Worm (Caenorhabditis elegans): ENCODE results near the gene W04G3.7.

W04G3.7 gene

DNA sequence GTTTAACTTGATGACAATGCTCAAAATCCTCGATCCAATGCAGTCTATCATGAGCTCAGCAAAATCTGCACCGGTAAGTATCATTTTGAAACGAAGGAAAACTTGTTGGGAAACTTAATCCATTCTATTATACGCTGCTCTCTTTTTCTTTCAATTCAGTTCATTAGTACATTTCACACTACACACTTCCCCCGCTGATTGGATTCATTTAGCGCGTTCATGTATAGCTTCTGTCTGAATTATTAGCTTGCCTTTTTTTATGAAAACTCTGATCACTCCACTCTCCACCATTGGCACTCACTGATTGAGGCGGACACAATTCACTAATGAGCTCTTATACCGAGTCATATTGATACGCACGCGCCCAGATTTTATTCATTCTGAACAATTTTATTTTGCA lies 46.8 kb downstream of the W04G3.7 start:
- peak; percentile 70 for TF ChIP-seq ces-1 (GFP tag; optimal IDR thresholded peaks at IDR 0.05)
- TF ChIP-seq lsy-2 (tag; optimal IDR thresholded peaks at IDR 0.05): no peak
- TF ChIP-seq unc-120 (tag; optimal IDR thresholded peaks at IDR 0.05; ENCODE audit: poor library complexity, severe bottlenecking): no peak

DNA sequence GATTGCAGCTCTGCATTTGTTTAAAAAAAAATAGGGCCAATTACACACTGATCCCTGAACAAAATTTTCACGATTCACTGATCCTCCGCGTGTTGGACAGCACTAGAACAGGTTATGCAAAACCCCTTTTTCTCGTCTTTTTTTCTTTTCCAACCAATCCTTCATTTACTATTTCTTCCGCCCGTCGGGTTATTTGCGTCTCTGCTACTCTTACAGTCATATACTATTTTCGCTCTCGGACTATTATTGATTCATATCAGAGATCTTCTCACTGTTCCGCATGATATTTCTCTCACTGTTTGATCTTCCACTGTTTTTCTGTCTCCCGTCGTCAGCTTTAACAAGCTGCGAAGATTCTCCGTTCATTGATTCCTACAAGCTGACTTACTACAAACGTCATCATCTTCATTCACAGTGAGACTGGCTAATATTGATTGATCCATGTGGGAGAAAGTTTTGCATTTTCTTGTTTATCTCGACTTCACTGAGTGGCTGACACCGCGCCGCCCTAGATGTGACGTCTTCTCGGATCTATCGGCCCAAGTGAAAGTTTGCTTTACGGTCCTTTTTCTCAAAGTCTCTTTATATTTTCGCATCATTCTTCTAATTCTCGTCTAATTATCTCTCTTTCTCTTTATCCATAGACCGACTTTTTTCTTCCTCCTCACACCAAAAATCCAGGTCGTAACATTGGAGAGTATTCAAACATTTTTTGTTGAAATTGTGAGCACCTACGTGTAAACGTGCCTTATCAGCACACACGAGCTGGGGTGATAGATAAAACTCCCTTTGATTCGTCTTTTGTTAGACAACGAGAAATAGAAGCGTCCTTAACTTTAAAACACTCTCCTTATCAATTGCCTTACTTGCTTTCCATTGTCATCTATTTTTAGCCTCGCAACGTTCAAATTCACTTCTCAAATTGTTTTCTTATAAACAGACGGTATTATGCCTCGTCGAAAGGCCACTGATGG lies 48.7 kb downstream of the W04G3.7 start:
- TF ChIP-seq M03D4.4 (tag; optimal IDR thresholded peaks at IDR 0.05) (no peak), nhr-12 (tag; optimal IDR thresholded peaks at IDR 0.05) (no peak), nhr-2 (tag; optimal IDR thresholded peaks at IDR 0.05) (no peak), ceh-43 (GFP tag; optimal IDR thresholded peaks at IDR 0.05) (no peak), elt-1 (tag; optimal IDR thresholded peaks at IDR 0.05; ENCODE audit: borderline replicate concordance, insufficient read depth) (peak; percentile 48), blmp-1 (tag; optimal IDR thresholded peaks at IDR 0.05) (peak; percentile 76), ces-1 (GFP tag; optimal IDR thresholded peaks at IDR 0.05) (no peak), ham-2 (GFP tag; optimal IDR thresholded peaks at IDR 0.05) (peak; percentile 85), tbx-8 (GFP tag; optimal IDR thresholded peaks at IDR 0.05) (no peak)

DNA sequence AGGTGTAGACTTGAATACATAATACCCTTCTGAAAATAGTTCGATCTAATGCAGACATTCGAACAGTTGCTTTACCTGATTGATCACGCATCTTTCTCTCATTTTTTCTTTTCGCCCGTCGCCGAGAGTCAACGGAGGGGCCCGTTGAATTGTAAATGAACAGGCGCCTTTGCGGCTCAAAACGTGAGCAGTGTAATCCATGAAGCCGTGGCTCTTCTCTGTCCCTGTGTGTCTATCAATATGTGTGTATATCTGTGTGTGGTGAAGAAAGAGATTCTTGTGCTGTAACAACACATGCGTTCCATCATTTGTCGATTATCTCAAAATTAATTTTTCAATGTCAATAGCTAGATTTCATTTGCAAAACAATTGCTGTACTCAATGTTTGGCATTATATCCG lies 49.5 kb downstream of the W04G3.7 start:
- TF ChIP-seq drap-1 (GFP tag; optimal IDR thresholded peaks at IDR 0.05): no peak
- no peak for TF ChIP-seq lin-32 (GFP tag; optimal IDR thresholded peaks at IDR 0.05)
- TF ChIP-seq unc-120 (tag; optimal IDR thresholded peaks at IDR 0.05; ENCODE audit: poor library complexity, severe bottlenecking): peak; percentile 83
- no peak for TF ChIP-seq ces-1 (GFP tag; optimal IDR thresholded peaks at IDR 0.05)
- no peak for TF ChIP-seq bed-3 (GFP tag; optimal IDR thresholded peaks at IDR 0.05)
- TF ChIP-seq ham-2 (GFP tag; optimal IDR thresholded peaks at IDR 0.05): no peak
- peak; percentile 88 for TF ChIP-seq unc-62 (GFP tag; optimal IDR thresholded peaks at IDR 0.05)
- TF ChIP-seq blmp-1 (tag; optimal IDR thresholded peaks at IDR 0.05): no peak
- TF ChIP-seq tbx-8 (GFP tag; optimal IDR thresholded peaks at IDR 0.05): no peak
- TF ChIP-seq elt-3 (tag; optimal IDR thresholded peaks at IDR 0.05): no peak
- no peak for TF ChIP-seq ceh-39 (tag; optimal IDR thresholded peaks at IDR 0.05)
- no peak for TF ChIP-seq nhr-12 (tag; optimal IDR thresholded peaks at IDR 0.05)
- peak; percentile 11 for TF ChIP-seq M03D4.4 (tag; optimal IDR thresholded peaks at IDR 0.05)
- peak; percentile 98 for TF ChIP-seq hlh-1 (tag; optimal IDR thresholded peaks at IDR 0.05)
- TF ChIP-seq sem-2 (GFP tag; optimal IDR thresholded peaks at IDR 0.05): no peak

DNA sequence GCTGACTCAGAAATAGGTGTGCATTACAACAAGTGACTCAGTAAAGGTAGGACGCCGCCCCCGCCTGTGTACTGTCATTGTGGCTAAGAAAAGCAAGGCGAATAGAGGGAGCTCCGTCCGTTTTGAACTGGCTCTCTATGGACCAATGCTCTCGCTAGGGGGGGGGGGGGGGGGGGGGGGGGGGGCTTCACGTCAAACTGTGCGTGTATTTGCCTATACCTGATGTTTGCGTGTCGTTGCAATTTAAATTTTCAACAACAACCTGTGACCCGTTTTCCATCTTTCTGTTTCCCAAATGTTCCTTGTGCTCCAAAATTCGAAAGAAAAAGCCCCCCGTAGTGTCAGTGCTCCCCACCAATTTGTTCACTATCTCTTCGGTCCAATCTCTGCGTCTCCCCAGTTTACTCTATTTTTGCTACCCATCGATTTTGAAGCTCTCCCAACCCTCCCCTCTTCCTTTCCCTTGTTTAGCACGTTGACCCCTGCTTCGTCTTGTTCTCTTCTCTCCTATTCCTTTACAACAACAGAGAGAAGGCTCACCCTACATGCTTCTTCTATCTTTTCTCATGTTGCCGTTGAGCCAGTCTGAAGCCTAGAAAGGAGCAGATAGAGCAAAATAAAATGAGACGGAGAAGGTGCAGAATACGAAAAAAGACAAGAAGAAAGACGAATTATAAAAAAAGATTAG lies 50.5 kb downstream of the W04G3.7 start:
- TF ChIP-seq blmp-1 (tag; optimal IDR thresholded peaks at IDR 0.05): no peak
- no peak for TF ChIP-seq mab-5 (tag; optimal IDR thresholded peaks at IDR 0.05)
- TF ChIP-seq hlh-1 (tag; optimal IDR thresholded peaks at IDR 0.05): no peak
- no peak for TF ChIP-seq nhr-76 (tag; optimal IDR thresholded peaks at IDR 0.05)
- peak; percentile 33 for TF ChIP-seq mep-1 (tag; optimal IDR thresholded peaks at IDR 0.05)
- no peak for TF ChIP-seq ceh-39 (tag; optimal IDR thresholded peaks at IDR 0.05)
- TF ChIP-seq elt-1 (tag; optimal IDR thresholded peaks at IDR 0.05; ENCODE audit: borderline replicate concordance, insufficient read depth): no peak
- TF ChIP-seq ces-1 (GFP tag; optimal IDR thresholded peaks at IDR 0.05): peak; percentile 78
- no peak for TF ChIP-seq unc-39 (tag; optimal IDR thresholded peaks at IDR 0.05)
- TF ChIP-seq lsy-2 (tag; optimal IDR thresholded peaks at IDR 0.05): no peak
- no peak for TF ChIP-seq bed-3 (GFP tag; optimal IDR thresholded peaks at IDR 0.05)
- no peak for TF ChIP-seq drap-1 (GFP tag; optimal IDR thresholded peaks at IDR 0.05)
- TF ChIP-seq unc-120 (tag; optimal IDR thresholded peaks at IDR 0.05; ENCODE audit: poor library complexity, severe bottlenecking): peak; percentile 56
- TF ChIP-seq elt-3 (tag; optimal IDR thresholded peaks at IDR 0.05): no peak
- TF ChIP-seq nhr-237 (tag; optimal IDR thresholded peaks at IDR 0.05): no peak
- peak; percentile 32 for TF ChIP-seq sptf-1 (tag; optimal IDR thresholded peaks at IDR 0.05)
- peak; percentile 2 for TF ChIP-seq mls-2 (tag; optimal IDR thresholded peaks at IDR 0.05)
- TF ChIP-seq ceh-43 (GFP tag; optimal IDR thresholded peaks at IDR 0.05): no peak
- TF ChIP-seq ceh-83 (GFP tag; optimal IDR thresholded peaks at IDR 0.05): no peak
- TF ChIP-seq unc-62 (GFP tag; optimal IDR thresholded peaks at IDR 0.05): no peak
- TF ChIP-seq cnd-1 (tag; optimal IDR thresholded peaks at IDR 0.05): peak; percentile 6

DNA sequence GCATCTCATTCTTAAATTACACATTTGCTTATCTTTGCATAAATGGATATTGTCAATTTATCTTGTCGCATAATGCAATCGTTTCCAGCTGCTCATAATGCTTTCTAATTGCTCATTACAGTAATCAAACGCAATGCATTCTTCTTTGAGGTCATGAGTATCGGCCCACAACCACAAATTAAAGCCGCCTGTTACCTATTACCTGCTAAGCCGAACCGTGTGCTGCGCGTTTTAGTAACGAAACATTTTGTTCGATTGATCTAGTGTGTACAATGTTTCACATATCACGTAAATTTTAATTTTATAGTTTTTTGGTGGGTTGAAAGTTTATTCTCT lies 51.1 kb downstream of the W04G3.7 start:
- TF ChIP-seq bed-3 (GFP tag; optimal IDR thresholded peaks at IDR 0.05) (no peak), ces-1 (GFP tag; optimal IDR thresholded peaks at IDR 0.05) (peak; percentile 48)
